Worm (Caenorhabditis elegans) whole organism, L2 larva: ENCODE results near the gene plc-3.

Experiments
- R02D3.7 ChIP-seq: fragments of 150-350 bp; optimal IDR thresholded peaks from 2 replicates; lab custom pipeline; 2014; ENCODE audit warnings: missing biosample characterization, missing genetic modification characterization
- ceh-82 ChIP-seq: fragments of 150-350 bp; optimal IDR thresholded peaks from 2 replicates; lab custom pipeline; 2014; ENCODE audit warnings: missing biosample characterization, missing genetic modification characterization
- egl-27 ChIP-seq: sonication (generic microtip); optimal IDR thresholded peaks from 3 replicates; lab custom pipeline; 2017; ENCODE audit warnings: missing biosample characterization, missing genetic modification reagents, missing genetic modification characterization
- elt-3 ChIP-seq: sonication (generic microtip); optimal IDR thresholded peaks from 2 replicates; lab custom pipeline; 2017; ENCODE audit warnings: missing biosample characterization, missing genetic modification characterization
- fos-1 ChIP-seq: fragments of 150-350 bp; optimal IDR thresholded peaks from 2 replicates; lab custom pipeline; 2014; ENCODE audit warnings: missing biosample characterization, missing genetic modification characterization
- lin-11 ChIP-seq: fragments of 150-350 bp; sonication (generic microtip); optimal IDR thresholded peaks from 2 replicates; lab custom pipeline; 2014; ENCODE audit warnings: missing biosample characterization, missing genetic modification characterization, inconsistent platforms, mixed read lengths

DNA sequence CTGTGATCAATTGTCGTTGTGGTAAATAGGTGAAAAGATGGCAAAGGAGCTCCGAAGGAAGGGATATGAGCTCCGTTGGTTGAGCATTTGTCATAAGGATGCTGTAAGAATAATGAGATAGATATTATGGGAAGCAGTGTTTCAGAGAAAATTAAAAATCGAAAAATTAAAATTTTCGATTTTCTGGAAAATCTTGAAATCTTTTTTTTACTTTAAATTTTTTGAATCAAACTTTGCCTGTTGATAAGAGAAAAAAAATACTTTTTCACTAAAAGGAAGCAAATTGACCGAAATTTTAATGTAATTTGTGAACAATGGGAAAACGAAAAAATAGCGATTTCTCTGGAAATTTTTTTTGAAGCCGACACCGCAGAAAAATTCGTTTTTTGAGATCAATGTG, 16.9 kb downstream of the plc-3 start, which contains the start of gene mec-15:
- no peak for TF ChIP-seq ceh-82 (tag; lab: Kevin White, UChicago)
- no peak for TF ChIP-seq fos-1 (tag; lab: Kevin White, UChicago)
- no peak for TF ChIP-seq elt-3
- TF ChIP-seq lin-11 = no peak
- TF ChIP-seq R02D3.7 (tag; lab: Kevin White, UChicago) = no peak
- no peak for TF ChIP-seq egl-27 (tag; lab: Kevin White, UChicago)
